Worm (Caenorhabditis elegans) whole organism, mixed stage, embryonic: ENCODE measurements around the gene srh-75.

Source experiments
- M03D4.4 ChIP-seq: sonication (generic microtip); optimal IDR thresholded peaks from 2 replicates; lab custom pipeline; 2017; ENCODE audit warnings: mild to moderate bottlenecking, missing genetic modification characterization, missing compliant biosample characterization
- blmp-1 ChIP-seq: fragments of 150-350 bp; optimal IDR thresholded peaks from 2 replicates; lab custom pipeline; 2014; ENCODE audit warnings: missing biosample characterization, missing genetic modification characterization
- ceh-39 ChIP-seq: fragments of 150-350 bp; optimal IDR thresholded peaks from 2 replicates; lab custom pipeline; 2014; ENCODE audit warnings: missing biosample characterization, missing genetic modification characterization
- ceh-83 ChIP-seq: fragments of 200-800 bp; sonication (Bioruptor generic); optimal IDR thresholded peaks from 2 replicates; lab custom pipeline; 2018; ENCODE audit warnings: mild to moderate bottlenecking, missing genetic modification characterization, missing compliant biosample characterization
- ces-1 ChIP-seq: fragments of 150-350 bp; optimal IDR thresholded peaks from 2 replicates; lab custom pipeline; 2014; ENCODE audit warnings: missing biosample characterization, missing genetic modification reagents, missing genetic modification characterization
- cnd-1 ChIP-seq: fragments of 200-800 bp; sonication (Bioruptor generic); optimal IDR thresholded peaks from 2 replicates; lab custom pipeline; 2018; ENCODE audit warnings: mild to moderate bottlenecking, missing genetic modification characterization, missing compliant biosample characterization
- drap-1 ChIP-seq: fragments of 200-800 bp; sonication (Bioruptor generic); optimal IDR thresholded peaks from 3 replicates; lab custom pipeline; 2018; ENCODE audit warnings: mild to moderate bottlenecking, missing genetic modification characterization, missing compliant biosample characterization
- elt-1 ChIP-seq: sonication (generic microtip); optimal IDR thresholded peaks from 2 replicates; lab custom pipeline; 2017; ENCODE audit warnings: missing genetic modification characterization, mild to moderate bottlenecking, missing compliant biosample characterization, antibody characterized with exemption, moderate library complexity, borderline replicate concordance; ENCODE audit not compliant: insufficient read depth
- elt-3 ChIP-seq: fragments of 150-350 bp; optimal IDR thresholded peaks from 2 replicates; lab custom pipeline; 2014; ENCODE audit warnings: missing biosample characterization, missing genetic modification characterization
- flh-1 ChIP-seq: fragments of 200-800 bp; sonication (Bioruptor generic); optimal IDR thresholded peaks from 2 replicates; lab custom pipeline; 2018; ENCODE audit warnings: mild to moderate bottlenecking, missing genetic modification characterization, moderate library complexity, missing compliant biosample characterization
- hlh-1 ChIP-seq: fragments of 150-350 bp; optimal IDR thresholded peaks from 2 replicates; lab custom pipeline; 2014; ENCODE audit warnings: missing biosample characterization, missing genetic modification reagents, missing genetic modification characterization
- lin-13 ChIP-seq: fragments of 150-350 bp; optimal IDR thresholded peaks from 2 replicates; lab custom pipeline; 2014; ENCODE audit warnings: missing biosample characterization, missing genetic modification characterization
- lin-32 ChIP-seq: fragments of 200-800 bp; sonication (Bioruptor generic); optimal IDR thresholded peaks from 2 replicates; lab custom pipeline; 2018; ENCODE audit warnings: mild to moderate bottlenecking, missing genetic modification characterization, missing compliant biosample characterization
- lsy-2 ChIP-seq: fragments of 150-350 bp; optimal IDR thresholded peaks from 2 replicates; lab custom pipeline; 2014; ENCODE audit warnings: missing biosample characterization, missing genetic modification characterization
- mab-5 ChIP-seq: fragments of 150-350 bp; optimal IDR thresholded peaks from 2 replicates; lab custom pipeline; 2014; ENCODE audit warnings: missing biosample characterization, missing genetic modification characterization
- mep-1 ChIP-seq: fragments of 150-350 bp; optimal IDR thresholded peaks from 2 replicates; lab custom pipeline; 2017; ENCODE audit warnings: missing biosample characterization, missing genetic modification reagents, missing genetic modification characterization, inconsistent platforms
- nhr-237 ChIP-seq: fragments of 150-350 bp; optimal IDR thresholded peaks from 2 replicates; lab custom pipeline; 2014; ENCODE audit warnings: missing biosample characterization, missing genetic modification characterization
- nhr-28 ChIP-seq: fragments of 150-350 bp; optimal IDR thresholded peaks from 2 replicates; lab custom pipeline; 2014; ENCODE audit warnings: missing biosample characterization, missing genetic modification characterization
- nhr-76 ChIP-seq: sonication (generic microtip); optimal IDR thresholded peaks from 2 replicates; lab custom pipeline; 2017; ENCODE audit warnings: missing biosample characterization, missing genetic modification characterization
- pha-4 ChIP-seq: fragments of 150-350 bp; optimal IDR thresholded peaks from 2 replicates; lab custom pipeline; 2018; ENCODE audit warnings: missing biosample characterization, missing genetic modification reagents, missing genetic modification characterization
- sem-2 ChIP-seq: fragments of 200-800 bp; sonication (Bioruptor generic); optimal IDR thresholded peaks from 2 replicates; lab custom pipeline; 2018; ENCODE audit warnings: mild to moderate bottlenecking, missing genetic modification characterization, missing compliant biosample characterization
- snpc-4 ChIP-seq: fragments of 150-350 bp; optimal IDR thresholded peaks from 2 replicates; lab custom pipeline; 2014; ENCODE audit warnings: missing biosample characterization, missing genetic modification characterization
- sptf-1 ChIP-seq: sonication (generic microtip); optimal IDR thresholded peaks from 2 replicates; lab custom pipeline; 2017; ENCODE audit warnings: mild to moderate bottlenecking, missing genetic modification characterization, moderate library complexity, missing compliant biosample characterization
- unc-120 ChIP-seq: sonication (generic microtip); optimal IDR thresholded peaks from 2 replicates; lab custom pipeline; 2017; ENCODE audit warnings: missing genetic modification characterization, missing compliant biosample characterization; ENCODE audit not compliant: poor library complexity, severe bottlenecking
- unc-39 ChIP-seq: fragments of 150-350 bp; optimal IDR thresholded peaks from 2 replicates; lab custom pipeline; 2014; ENCODE audit warnings: missing biosample characterization, missing genetic modification characterization
- unc-62 ChIP-seq: fragments of 150-350 bp; optimal IDR thresholded peaks from 2 replicates; lab custom pipeline; 2014; ENCODE audit warnings: missing biosample characterization, missing genetic modification reagents, missing genetic modification characterization
- ztf-11 ChIP-seq: fragments of 150-350 bp; optimal IDR thresholded peaks from 2 replicates; lab custom pipeline; 2014; ENCODE audit warnings: missing biosample characterization, missing genetic modification characterization

Gene srh-75

DNA sequence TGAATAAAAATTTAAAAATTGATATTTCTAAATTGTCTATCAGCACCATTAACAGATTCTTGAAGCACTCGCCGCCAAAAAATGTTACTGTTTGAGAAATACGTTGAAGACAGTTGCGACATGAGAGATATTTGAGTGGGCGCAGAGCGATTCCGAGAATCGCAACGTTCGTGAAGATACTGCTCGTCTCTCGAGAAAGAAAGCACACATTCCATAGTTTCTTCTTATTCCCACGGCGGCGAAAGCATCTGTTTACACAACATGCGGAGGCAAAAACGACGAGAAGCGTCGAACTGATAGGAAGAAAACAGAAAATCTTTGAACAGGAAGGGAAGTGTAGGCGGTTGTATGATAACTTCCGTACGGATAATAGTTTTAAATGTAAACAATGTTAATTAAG is 25.5 kb upstream of the srh-75 start:
- TF ChIP-seq unc-62 (GFP tag; lab: Kevin White, UChicago) (peak; percentile 58), M03D4.4 (tag; lab: Kevin White, UChicago) (peak; percentile 27), ces-1 (GFP tag; lab: Kevin White, UChicago) (no peak), cnd-1 (tag; lab: Kevin White, UChicago) (no peak), lin-32 (GFP tag; lab: Kevin White, UChicago) (no peak), lsy-2 (no peak), sem-2 (GFP tag; lab: Kevin White, UChicago) (no peak), mab-5 (tag; lab: Kevin White, UChicago) (no peak), hlh-1 (tag; lab: Kevin White, UChicago) (peak; percentile 76), unc-120 (tag; lab: Kevin White, UChicago) (peak; percentile 90), mep-1 (tag; lab: Kevin White, UChicago) (peak; percentile 36), ztf-11 (tag; lab: Kevin White, UChicago) (no peak), snpc-4 (tag; lab: Kevin White, UChicago) (no peak), nhr-237 (tag; lab: Kevin White, UChicago) (peak; percentile 50), pha-4 (tag; lab: Kevin White, UChicago) (peak; percentile 54)

- TF ChIP-seq M03D4.4 (tag; lab: Kevin White, UChicago) = peak; percentile 43
- TF ChIP-seq sptf-1 (tag; lab: Kevin White, UChicago) = peak; percentile 21
- TF ChIP-seq unc-120 (tag; lab: Kevin White, UChicago) = peak; percentile 95
- TF ChIP-seq snpc-4 (tag; lab: Kevin White, UChicago) = no peak
- TF ChIP-seq hlh-1 (tag; lab: Kevin White, UChicago) = peak; percentile 40
- peak; percentile 32 for TF ChIP-seq unc-62 (GFP tag; lab: Kevin White, UChicago)
Measured at ce11 chrV:11080345-11081102, 23.6 kb upstream of the srh-75 start, which contains the start of gene act-1. Gene act-1 (plus strand): TSS chrV:11081052.

- TF ChIP-seq sptf-1 (tag; lab: Kevin White, UChicago) = no peak
- TF ChIP-seq blmp-1 (tag; lab: Kevin White, UChicago) = no peak
- TF ChIP-seq nhr-28 = no peak
- TF ChIP-seq sem-2 (GFP tag; lab: Kevin White, UChicago) = no peak
- TF ChIP-seq cnd-1 (tag; lab: Kevin White, UChicago) = no peak
- TF ChIP-seq lin-32 (GFP tag; lab: Kevin White, UChicago) = no peak
- no peak for TF ChIP-seq unc-62 (GFP tag; lab: Kevin White, UChicago)
- no peak for TF ChIP-seq mep-1 (tag; lab: Kevin White, UChicago)
- no peak for TF ChIP-seq nhr-76 (tag; lab: Kevin White, UChicago)
- no peak for TF ChIP-seq mab-5 (tag; lab: Kevin White, UChicago)
- TF ChIP-seq ceh-83 = no peak
- TF ChIP-seq, all 35 proteins: peak for 0
Measured at ce11 chrV:11078874-11079273, 21.9 kb upstream of the srh-75 start.

DNA sequence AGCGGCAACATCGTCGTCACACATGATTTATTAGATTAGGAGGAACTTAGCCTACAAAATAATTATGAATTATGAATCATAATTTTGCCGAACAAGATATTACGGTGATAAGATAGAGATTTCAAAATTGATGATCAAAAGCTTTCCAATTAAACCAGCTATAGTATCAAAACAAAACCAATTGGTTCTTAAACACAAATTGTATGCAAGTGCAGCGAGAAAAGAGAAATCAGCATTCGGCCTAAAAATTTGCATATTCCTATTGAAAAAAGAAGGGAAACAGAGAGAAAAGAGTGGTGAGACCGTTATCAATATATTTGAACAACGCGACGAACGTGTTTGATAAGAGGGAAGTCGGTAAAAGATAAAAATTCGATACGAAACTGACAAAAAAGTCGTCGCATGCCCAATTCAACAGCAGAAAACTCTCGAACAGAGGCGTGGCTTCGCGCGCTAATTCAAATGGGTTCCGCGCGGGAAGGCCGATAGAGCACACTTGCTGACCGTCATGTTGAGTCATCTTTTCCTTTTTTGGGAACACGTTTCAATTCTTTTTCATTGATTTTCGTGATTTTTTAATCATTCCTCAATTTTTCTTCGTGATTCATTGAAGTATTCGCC is 21.3 kb upstream of the srh-75 start, which contains the start of gene act-2:
TSS of gene act-2 (minus strand) at position 51 of the 621 bp plus-strand sequence.
- TF ChIP-seq lin-13 (tag; lab: Kevin White, UChicago) (peak; percentile 67), pha-4 (tag; lab: Kevin White, UChicago) (peak; percentile 76), cnd-1 (tag; lab: Kevin White, UChicago) (peak; percentile 49), elt-3 (tag; lab: Kevin White, UChicago) (no peak), lsy-2 (peak; percentile 64), lin-32 (GFP tag; lab: Kevin White, UChicago) (no peak), ztf-11 (tag; lab: Kevin White, UChicago) (no peak), mep-1 (tag; lab: Kevin White, UChicago) (peak; percentile 79), nhr-76 (tag; lab: Kevin White, UChicago) (no peak), ces-1 (GFP tag; lab: Kevin White, UChicago) (peak; percentile 69), unc-62 (GFP tag; lab: Kevin White, UChicago) (no peak), M03D4.4 (tag; lab: Kevin White, UChicago) (no peak), unc-39 (tag; lab: Kevin White, UChicago) (no peak), nhr-237 (tag; lab: Kevin White, UChicago) (peak; percentile 19), flh-1 (GFP tag; lab: Kevin White, UChicago) (no peak), drap-1 (no peak), unc-120 (tag; lab: Kevin White, UChicago) (peak; percentile 46), ceh-39 (tag; lab: Kevin White, UChicago) (peak; percentile 74)
- TF ChIP-seq, all 35 proteins: peak for 9

DNA sequence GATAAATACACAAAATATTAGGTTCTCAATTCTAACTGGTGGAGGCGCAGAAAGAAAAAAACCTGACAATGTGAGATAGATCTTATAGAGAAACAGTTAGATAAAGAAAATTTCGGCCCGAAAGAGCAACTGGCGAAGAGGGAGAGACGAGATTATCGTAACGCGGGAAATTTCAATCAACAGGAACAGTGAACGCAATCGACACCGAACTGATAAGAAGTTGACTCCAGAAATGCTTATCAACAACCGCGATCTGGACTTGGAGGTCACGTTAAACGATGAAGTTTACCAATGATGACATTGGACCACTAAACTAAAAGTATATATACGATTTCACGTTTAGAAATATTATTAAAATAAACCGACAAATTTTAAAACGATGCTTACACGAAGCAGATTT is 19.5 kb upstream of the srh-75 start:
- TF ChIP-seq elt-1 (tag; lab: Kevin White, UChicago) (peak; percentile 92), ceh-83 (no peak)
- TF ChIP-seq, all 35 proteins: peak for 1
